Worm (Caenorhabditis elegans): ENCODE measurements around the gene msi-1.

Gene msi-1

DNA sequence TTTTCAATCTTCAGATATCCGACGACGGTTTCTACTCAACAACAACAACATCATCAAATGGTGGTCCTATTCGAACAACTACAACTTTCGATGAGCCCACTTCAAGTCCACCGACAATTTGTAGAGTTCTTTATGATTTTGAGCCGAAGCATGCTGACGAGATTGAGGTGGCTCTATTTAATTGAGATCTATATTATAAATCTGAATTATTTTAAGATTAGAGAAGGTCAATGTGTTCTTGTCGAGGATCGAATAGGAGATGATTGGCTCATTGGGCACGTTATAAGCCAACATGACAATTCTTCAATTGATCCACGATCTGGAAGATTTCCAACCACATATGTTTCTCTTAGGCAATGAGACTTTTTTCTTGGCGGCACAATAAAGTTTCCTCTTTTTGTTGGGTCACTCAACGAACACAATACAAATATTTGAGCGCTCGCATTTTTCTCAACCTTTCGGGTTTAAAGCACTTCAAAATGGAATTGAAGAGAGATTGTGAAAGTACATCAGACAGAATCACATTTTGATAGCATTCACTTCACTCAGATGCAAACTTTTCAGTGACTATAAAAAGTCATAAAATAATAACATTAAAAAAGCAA lies 39.3 kb upstream of the msi-1 start (continued):
- TF ChIP-seq lsy-2 (tag; optimal IDR thresholded peaks at IDR 0.05) (peak; percentile 11 to 23), skn-1 (tag; optimal IDR thresholded peaks at IDR 0.05) (no peak), sup-37 (GFP tag; optimal IDR thresholded peaks at IDR 0.05) (no peak), rnt-1 (tag; optimal IDR thresholded peaks at IDR 0.05) (no peak), nhr-76 (tag; optimal IDR thresholded peaks at IDR 0.05) (no peak), ceh-88 (GFP tag; IDR thresholded peaks at IDR 0.05) (no peak), nhr-85 (tag) (peak; percentile 63), nhr-12 (tag; optimal IDR thresholded peaks at IDR 0.05) (no peak), lin-13 (GFP tag; optimal IDR thresholded peaks at IDR 0.05) (no peak), unc-30 (tag; optimal IDR thresholded peaks at IDR 0.05) (no peak), irx-1 (tag; optimal IDR thresholded peaks at IDR 0.05) (no peak), nhr-84 (tag; optimal IDR thresholded peaks at IDR 0.05) (no peak), blmp-1 (tag; optimal IDR thresholded peaks at IDR 0.05) (no peak), ces-1 (GFP tag; optimal IDR thresholded peaks at IDR 0.05) (no peak), aly-2 (tag; optimal IDR thresholded peaks at IDR 0.05) (peak; percentile 88), mef-2 (tag; optimal IDR thresholded peaks at IDR 0.05) (no peak), pqm-1 (tag; optimal IDR thresholded peaks at IDR 0.05) (no peak), grh-1 (GFP tag; IDR thresholded peaks at IDR 0.05) (peak; percentile 28; the same call in 1 of the 2 replicates), mab-9 (GFP tag; IDR thresholded peaks at IDR 0.05) (no peak), dsc-1 (tag; optimal IDR thresholded peaks at IDR 0.05) (no peak), sptf-1 (tag; optimal IDR thresholded peaks at IDR 0.05) (no peak), lin-39 (tag; optimal IDR thresholded peaks at IDR 0.05) (no peak), Y116A8C.19 (tag; optimal IDR thresholded peaks at IDR 0.05; ENCODE audit: borderline replicate concordance) (no peak), C34B4.2 (tag; optimal IDR thresholded peaks at IDR 0.05) (no peak), ets-5 (GFP tag; IDR thresholded peaks at IDR 0.05) (no peak), snpc-4 (tag; optimal IDR thresholded peaks at IDR 0.05) (no peak), lin-35 (GFP tag; optimal IDR thresholded peaks at IDR 0.05) (no peak), unc-86 (tag; optimal IDR thresholded peaks at IDR 0.05) (no peak), nhr-47 (tag; optimal IDR thresholded peaks at IDR 0.05) (no peak), jun-1 (tag; optimal IDR thresholded peaks at IDR 0.05) (no peak), ztf-4 (tag; optimal IDR thresholded peaks at IDR 0.05) (peak; percentile 52), ceh-63 (GFP tag; optimal IDR thresholded peaks at IDR 0.05) (no peak), ceh-82 (tag; optimal IDR thresholded peaks at IDR 0.05) (no peak), alr-1 (tag; optimal IDR thresholded peaks at IDR 0.05; ENCODE audit: borderline replicate concordance) (no peak), hlh-4 (tag; optimal IDR thresholded peaks at IDR 0.05) (no peak), tlp-1 (tag; optimal IDR thresholded peaks at IDR 0.05) (peak; percentile 89), nhr-71 (tag; optimal IDR thresholded peaks at IDR 0.05) (peak; percentile 1), ceh-8 (GFP tag; optimal IDR thresholded peaks at IDR 0.05) (no peak), mdl-1 (tag; optimal IDR thresholded peaks at IDR 0.05) (no peak)

DNA sequence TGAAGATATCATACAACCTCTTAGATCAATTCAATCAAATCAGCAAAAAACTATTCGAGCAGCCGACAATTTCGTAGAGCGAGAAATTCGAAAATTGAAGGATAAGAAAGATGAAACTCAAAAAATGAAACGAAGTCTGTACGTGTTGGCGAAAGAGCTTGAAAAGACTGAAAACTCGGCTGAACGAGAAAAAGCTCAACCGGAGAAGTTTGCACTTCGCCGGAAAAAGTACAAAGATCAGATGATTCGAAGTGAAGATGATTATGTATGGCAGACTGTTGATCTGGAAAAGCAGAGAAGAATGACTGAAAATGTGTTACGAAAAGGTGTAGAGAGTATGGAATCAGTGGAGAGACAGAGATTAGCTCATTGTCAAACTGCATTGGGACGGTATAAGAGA lies 36.9 kb upstream of the msi-1 start:
- TF ChIP-seq fkh-8 (tag; optimal IDR thresholded peaks at IDR 0.05), result no peak
- TF ChIP-seq nhr-19 (GFP tag; conservative IDR thresholded peaks at IDR 0.05), result no peak
- TF ChIP-seq nhr-20 (tag; optimal IDR thresholded peaks at IDR 0.05), result no peak
- TF ChIP-seq ama-1 (optimal IDR thresholded peaks at IDR 0.05), result no peak
- TF ChIP-seq nhr-84 (tag; optimal IDR thresholded peaks at IDR 0.05), result no peak
- TF ChIP-seq ces-1 (GFP tag; optimal IDR thresholded peaks at IDR 0.05), result no peak
- TF ChIP-seq nhr-47 (tag; optimal IDR thresholded peaks at IDR 0.05), result no peak
- no peak for TF ChIP-seq egl-27 (tag; optimal IDR thresholded peaks at IDR 0.05)

Measured in whole organism, L1 larva.